Worm (Caenorhabditis elegans) whole organism, L4 larva: Measurements from ENCODE around the gene lips-10.
"Not testable (repeated sequence)": the region's sequence is repeated elsewhere in the genome, so short reads cannot be mapped to it uniquely, and the experiment has no call there.

Experiments used
- T20F7.1 ChIP-seq: fragments of 200-800 bp; sonication (Bioruptor generic); optimal IDR thresholded peaks from 2 replicates; lab custom pipeline; 2018; ENCODE audit warnings: mild to moderate bottlenecking, missing genetic modification characterization, missing compliant biosample characterization
- Y48G9A.11 ChIP-seq: fragments of 200-800 bp; sonication (Bioruptor generic); IDR thresholded peaks from 2 replicates; pipeline ENCODE4 v1.3.6; 2022; ENCODE audit warnings: missing genetic modification reagents, missing genetic modification characterization, missing compliant biosample characterization
- ceh-20 ChIP-seq: fragments of 200-800 bp; sonication (Bioruptor generic); IDR thresholded peaks from 2 replicates; pipeline ENCODE4 v1.3.6; 2022; ENCODE audit warnings: missing genetic modification reagents, missing genetic modification characterization, missing compliant biosample characterization
- daf-16 ChIP-seq, 3 experiments: sonication (generic microtip); optimal IDR thresholded peaks; 2 replicates each; lab custom pipeline; 2016 to 2017; ENCODE audit warnings: missing genetic modification characterization in 3 of 3, missing genetic modification reagents in 3 of 3, mild to moderate bottlenecking in 2 of 3, missing compliant biosample characterization in 2 of 3, missing biosample characterization in 1 of 3, moderate library complexity in 1 of 3
- saeg-2 ChIP-seq: fragments of 200-800 bp; sonication (Bioruptor generic); IDR thresholded peaks from 2 replicates; pipeline ENCODE4 v1.3.6; 2022; ENCODE audit warnings: missing genetic modification reagents, missing genetic modification characterization, missing compliant biosample characterization

DNA sequence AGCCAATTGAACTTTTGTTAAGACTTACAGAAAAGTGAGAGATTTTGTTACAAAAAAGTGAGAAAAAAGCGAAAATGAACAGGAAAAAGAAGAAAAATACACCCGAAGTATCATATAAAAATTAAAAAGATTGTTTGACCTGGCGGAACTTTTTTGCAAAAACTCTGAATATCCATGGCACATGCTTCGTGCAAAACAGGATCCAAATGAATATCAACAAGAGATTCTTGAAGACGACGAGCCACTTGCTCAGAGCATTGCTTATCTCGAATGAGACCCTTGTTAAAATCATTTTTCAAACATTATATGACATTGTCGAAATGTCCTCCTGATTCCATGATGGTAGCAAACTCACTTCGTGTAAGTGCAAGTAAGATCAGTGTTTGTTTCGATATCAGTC, 19.2 kb upstream of the lips-10 start, which contains the start of gene F14E5.8:
- TF ChIP-seq daf-16 (GFP tag; optimal IDR thresholded peaks at IDR 0.05; lab: Kevin White, UChicago); daf-16 (tag; optimal IDR thresholded peaks at IDR 0.05; lab: Kevin White, UChicago); saeg-2 (GFP tag; lab: Robert Waterston, UW); ceh-20 (GFP tag; lab: Robert Waterston, UW); Y48G9A.11; T20F7.1: not testable (repeated sequence)
